Worm (Caenorhabditis elegans) whole organism, early embryonic: ENCODE results near the gene spp-29.

ENCODE experiments used
- B0310.2 ChIP-seq: sonication (generic microtip); optimal IDR thresholded peaks from 2 replicates; lab custom pipeline; 2016; ENCODE audit warnings: mild to moderate bottlenecking, missing genetic modification characterization, missing compliant biosample characterization
- F13C5.2 ChIP-seq: sonication (generic microtip); optimal IDR thresholded peaks from 2 replicates; lab custom pipeline; 2017; ENCODE audit warnings: mild to moderate bottlenecking, missing genetic modification characterization, inconsistent platforms, missing compliant biosample characterization
- aly-1 ChIP-seq: sonication (generic microtip); optimal IDR thresholded peaks from 2 replicates; lab custom pipeline; 2016; ENCODE audit warnings: missing genetic modification characterization, missing compliant biosample characterization
- ama-1 ChIP-seq: fragments of 150-350 bp; optimal IDR thresholded peaks from 2 replicates; lab custom pipeline; 2014
- ceh-13 ChIP-seq: fragments of 200-800 bp; sonication (Bioruptor generic); optimal IDR thresholded peaks from 2 replicates; lab custom pipeline; 2018; ENCODE audit warnings: mild to moderate bottlenecking, missing genetic modification characterization, missing compliant biosample characterization
- ceh-36 ChIP-seq: sonication (generic microtip); optimal IDR thresholded peaks from 2 replicates; lab custom pipeline; 2016; ENCODE audit warnings: missing genetic modification characterization, inconsistent platforms, missing compliant biosample characterization
- ets-7 ChIP-seq: sonication (generic microtip); optimal IDR thresholded peaks from 2 replicates; lab custom pipeline; 2016; ENCODE audit warnings: missing genotype, missing genetic modification characterization, missing compliant biosample characterization
- flt-1 ChIP-seq: fragments of 200-800 bp; sonication (Bioruptor generic); IDR thresholded peaks from 2 replicates; pipeline ENCODE4 v1.3.6; 2022; ENCODE audit warnings: missing genetic modification characterization, missing compliant biosample characterization
- hmbx-1 ChIP-seq: sonication (generic microtip); optimal IDR thresholded peaks from 2 replicates; lab custom pipeline; 2016; ENCODE audit warnings: mild to moderate bottlenecking, missing genetic modification characterization, missing compliant biosample characterization
- hmg-4 ChIP-seq: fragments of 200-800 bp; sonication (Bioruptor generic); optimal IDR thresholded peaks from 2 replicates; lab custom pipeline; 2018; ENCODE audit warnings: mild to moderate bottlenecking, missing genetic modification characterization, missing compliant biosample characterization
- hnd-1 ChIP-seq: sonication (generic microtip); optimal IDR thresholded peaks from 2 replicates; lab custom pipeline; 2016; ENCODE audit warnings: missing genetic modification characterization, missing compliant biosample characterization
- pes-1 ChIP-seq: fragments of 200-800 bp; sonication (Bioruptor generic); IDR thresholded peaks from 2 replicates; pipeline ENCODE4 v1.3.6; 2022; ENCODE audit warnings: missing genetic modification reagents, missing genetic modification characterization, missing compliant biosample characterization
- scrt-1 ChIP-seq: fragments of 200-800 bp; sonication (Bioruptor generic); IDR thresholded peaks from 2 replicates; pipeline ENCODE4 v1.3.6; 2022; ENCODE audit warnings: missing genetic modification characterization, missing compliant biosample characterization
- sea-1 ChIP-seq: fragments of 200-800 bp; sonication (Bioruptor generic); conservative IDR thresholded peaks from 2 replicates; pipeline ENCODE4 v1.3.6; 2022; ENCODE audit warnings: missing genetic modification characterization, missing compliant biosample characterization
- tbx-11 ChIP-seq: fragments of 200-800 bp; sonication (Bioruptor generic); IDR thresholded peaks from 2 replicates; pipeline ENCODE4 v1.3.6; 2022; ENCODE audit warnings: missing genetic modification characterization, missing compliant biosample characterization
- tbx-37 ChIP-seq: fragments of 200-800 bp; sonication (Bioruptor generic); conservative IDR thresholded peaks from 2 replicates; pipeline ENCODE4 v1.3.6; 2022; ENCODE audit warnings: missing genetic modification reagents, missing genetic modification characterization, missing compliant biosample characterization
- tra-4 ChIP-seq: sonication (generic microtip); optimal IDR thresholded peaks from 2 replicates; lab custom pipeline; 2017; ENCODE audit warnings: missing genetic modification characterization, missing compliant biosample characterization

spp-29 gene

ce11 chrV:17696753-17697152 is at the start of gene spp-29:
spp-29 (minus strand) TSS chrV:17696853.
- TF ChIP-seq hmg-4 (GFP tag; lab: Kevin White, UChicago) (no peak), ets-7 (no peak), ama-1 (lab: Kevin White, UChicago) (no peak)

- TF ChIP-seq tbx-11 (no peak), ceh-13 (no peak), ceh-36 (tag; lab: Kevin White, UChicago) (peak; percentile 71), sea-1 (GFP tag; lab: Robert Waterston, UW) (no peak), tbx-37 (GFP tag; lab: Robert Waterston, UW) (no peak), hmbx-1 (no peak), ama-1 (lab: Kevin White, UChicago) (no peak), F13C5.2 (tag; lab: Kevin White, UChicago) (no peak)
These were observed 47.1 kb upstream of the spp-29 start for ce11 chrV:17743802-17744201.

- TF ChIP-seq pes-1 (GFP tag; lab: Robert Waterston, UW) (no peak), flt-1 (GFP tag; lab: Robert Waterston, UW) (no peak), aly-1 (no peak), scrt-1 (GFP tag; lab: Robert Waterston, UW) (no peak), ama-1 (lab: Kevin White, UChicago) (no peak), ceh-36 (tag; lab: Kevin White, UChicago) (no peak), ets-7 (no peak), B0310.2 (no peak), hnd-1 (tag; lab: Kevin White, UChicago) (no peak), tbx-37 (GFP tag; lab: Robert Waterston, UW) (no peak), sea-1 (GFP tag; lab: Robert Waterston, UW) (no peak), F13C5.2 (tag; lab: Kevin White, UChicago) (no peak), ceh-13 (no peak), tra-4 (tag; lab: Kevin White, UChicago) (no peak)
These were observed 43.1 kb upstream of the spp-29 start, which contains the start of gene cutl-4 for ce11 chrV:17739801-17740200. cutl-4 (minus strand) TSS chrV:17739901.

- TF ChIP-seq sea-1 (GFP tag; lab: Robert Waterston, UW) (no peak), scrt-1 (GFP tag; lab: Robert Waterston, UW) (no peak), ceh-13 (no peak), tbx-37 (GFP tag; lab: Robert Waterston, UW) (no peak), flt-1 (GFP tag; lab: Robert Waterston, UW) (no peak), hmbx-1 (no peak), hmg-4 (GFP tag; lab: Kevin White, UChicago) (no peak), ama-1 (lab: Kevin White, UChicago) (no peak), ets-7 (no peak), tra-4 (tag; lab: Kevin White, UChicago) (no peak), ceh-36 (tag; lab: Kevin White, UChicago) (no peak), pes-1 (GFP tag; lab: Robert Waterston, UW) (no peak), B0310.2 (no peak), hnd-1 (tag; lab: Kevin White, UChicago) (no peak), F13C5.2 (tag; lab: Kevin White, UChicago) (no peak), tbx-11 (no peak), aly-1 (no peak)
These were observed 35.9 kb upstream of the spp-29 start, which contains the start of gene twk-42 for ce11 chrV:17732516-17732915. twk-42 (minus strand) TSS chrV:17732616.

- TF ChIP-seq tra-4 (tag; lab: Kevin White, UChicago) (no peak), ets-7 (no peak), tbx-11 (no peak), ceh-36 (tag; lab: Kevin White, UChicago) (no peak), hnd-1 (tag; lab: Kevin White, UChicago) (no peak), flt-1 (GFP tag; lab: Robert Waterston, UW) (no peak), aly-1 (no peak), ama-1 (lab: Kevin White, UChicago) (no peak), sea-1 (GFP tag; lab: Robert Waterston, UW) (no peak), pes-1 (GFP tag; lab: Robert Waterston, UW) (no peak), B0310.2 (no peak), ceh-13 (no peak), scrt-1 (GFP tag; lab: Robert Waterston, UW) (no peak), F13C5.2 (tag; lab: Kevin White, UChicago) (no peak), tbx-37 (GFP tag; lab: Robert Waterston, UW) (no peak), hmbx-1 (no peak), hmg-4 (GFP tag; lab: Kevin White, UChicago) (no peak)
These were observed 32.1 kb upstream of the spp-29 start for ce11 chrV:17728757-17729156.

- TF ChIP-seq ceh-36 (tag; lab: Kevin White, UChicago) (peak; percentile 69), tbx-11 (no peak), hnd-1 (tag; lab: Kevin White, UChicago) (no peak), hmg-4 (GFP tag; lab: Kevin White, UChicago) (no peak), ama-1 (lab: Kevin White, UChicago) (no peak)
These were observed 31.7 kb upstream of the spp-29 start for ce11 chrV:17728336-17728735.

ce11 chrV:17724704-17725103 is 28.1 kb upstream of the spp-29 start, which contains the start of gene fat-5:
fat-5 (plus strand) TSS chrV:17725004.
- TF ChIP-seq F13C5.2 (tag; lab: Kevin White, UChicago) (no peak), tbx-11 (no peak), tra-4 (tag; lab: Kevin White, UChicago) (no peak), sea-1 (GFP tag; lab: Robert Waterston, UW) (no peak), pes-1 (GFP tag; lab: Robert Waterston, UW) (no peak), ceh-36 (tag; lab: Kevin White, UChicago) (no peak), ceh-13 (no peak), ets-7 (no peak), scrt-1 (GFP tag; lab: Robert Waterston, UW) (no peak), hnd-1 (tag; lab: Kevin White, UChicago) (no peak), aly-1 (no peak), ama-1 (lab: Kevin White, UChicago) (no peak)
